Worm (Caenorhabditis elegans): ENCODE measurements around the gene F35E8.13.

DNA sequence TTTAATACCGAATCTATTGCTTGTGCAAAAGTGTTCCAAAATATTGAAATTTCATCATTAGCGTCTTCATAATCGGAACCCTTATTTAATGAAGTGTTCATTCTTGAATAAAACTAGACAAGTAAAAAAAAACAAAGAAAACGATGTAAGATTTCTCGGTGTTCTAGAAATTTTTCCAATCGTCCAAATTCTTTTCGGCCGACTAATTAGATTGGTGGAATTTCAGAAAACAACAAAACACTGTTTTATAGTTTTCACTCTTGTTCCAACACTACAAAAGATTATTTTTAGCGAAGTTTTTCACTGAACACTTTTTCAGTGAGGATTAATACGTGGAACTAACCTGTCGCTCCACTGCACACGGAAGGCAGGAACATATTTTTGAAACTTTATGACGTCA, 29.7 kb downstream of the F35E8.13 start, which contains the start of gene srw-56:
- no peak for TF ChIP-seq unc-39 (tag; optimal IDR thresholded peaks at IDR 0.05)
- TF ChIP-seq zag-1 (tag; optimal IDR thresholded peaks at IDR 0.05), result no peak
- no peak for TF ChIP-seq elt-3 (tag; optimal IDR thresholded peaks at IDR 0.05)
- TF ChIP-seq nhr-77 (tag; optimal IDR thresholded peaks at IDR 0.05), result no peak
- no peak for TF ChIP-seq ztf-4 (tag; optimal IDR thresholded peaks at IDR 0.05)
- no peak for TF ChIP-seq nhr-76 (tag; optimal IDR thresholded peaks at IDR 0.05)
- TF ChIP-seq eor-1 (tag; optimal IDR thresholded peaks at IDR 0.05), result no peak
- TF ChIP-seq unc-62 (GFP tag; optimal IDR thresholded peaks at IDR 0.05), result no peak
- no peak for TF ChIP-seq ceh-9 (tag; optimal IDR thresholded peaks at IDR 0.05)
- TF ChIP-seq skn-1 (tag; optimal IDR thresholded peaks at IDR 0.05), result no peak
